Fruit fly (Drosophila melanogaster) whole organism, embryonic: Measurements from ENCODE around the gene PH4alphaNE3.
A peak's percentile ranks its signal among the peaks of the same experiment; 100 is the strongest.

ENCODE experiments used
- ATbp ChIP-seq: fragments of 200-800 bp; sonication (Bioruptor generic); optimal IDR thresholded peaks from 2 replicates; lab custom pipeline; 2017; ENCODE audit warnings: missing biosample characterization, mild to moderate bottlenecking, missing genetic modification characterization, missing genetic modification reagents
- Blimp-1 ChIP-seq: fragments of 200-800 bp; sonication (Bioruptor generic); optimal IDR thresholded peaks from 3 replicates; lab custom pipeline; 2018; ENCODE audit warnings: missing biosample characterization, missing genetic modification characterization, mild to moderate bottlenecking, moderate library complexity, missing genetic modification reagents
- CG10267 ChIP-seq: fragments of 200-800 bp; sonication (Bioruptor generic); optimal IDR thresholded peaks from 2 replicates; lab custom pipeline; 2018; ENCODE audit warnings: missing biosample characterization, mild to moderate bottlenecking, missing genetic modification characterization, moderate library complexity
- CG10979 ChIP-seq: fragments of 200-800 bp; sonication (Bioruptor generic); optimal IDR thresholded peaks from 2 replicates; lab custom pipeline; 2018; ENCODE audit warnings: missing biosample characterization, mild to moderate bottlenecking, missing genetic modification characterization, moderate library complexity
- CG11398 ChIP-seq: fragments of 200-800 bp; sonication (Bioruptor generic); optimal IDR thresholded peaks from 2 replicates; lab custom pipeline; 2016; ENCODE audit warnings: missing biosample characterization, missing genetic modification characterization
- CG11695 ChIP-seq: fragments of 200-800 bp; sonication (Bioruptor generic); IDR thresholded peaks from 3 replicates; pipeline ENCODE4 v1.3.6; 2022; ENCODE audit warnings: missing biosample characterization, missing genetic modification characterization
- CG12236 ChIP-seq: fragments of 200-800 bp; sonication (Bioruptor generic); optimal IDR thresholded peaks from 2 replicates; lab custom pipeline; 2016; ENCODE audit warnings: missing biosample characterization, missing genetic modification characterization
- CG12299 ChIP-seq: fragments of 200-800 bp; sonication (Bioruptor generic); optimal IDR thresholded peaks from 2 replicates; lab custom pipeline; 2018; ENCODE audit warnings: missing biosample characterization, mild to moderate bottlenecking, missing genetic modification characterization
- CG16815 ChIP-seq: fragments of 200-800 bp; sonication (Bioruptor generic); optimal IDR thresholded peaks from 3 replicates; lab custom pipeline; 2017; ENCODE audit warnings: missing biosample characterization, mild to moderate bottlenecking, missing genetic modification characterization
- CG17359 ChIP-seq: fragments of 200-800 bp; sonication (Bioruptor generic); optimal IDR thresholded peaks from 3 replicates; lab custom pipeline; 2018; ENCODE audit warnings: missing biosample characterization, mild to moderate bottlenecking, missing genetic modification characterization, moderate library complexity
- CG18262 ChIP-seq: fragments of 200-800 bp; optimal IDR thresholded peaks from 3 replicates; lab custom pipeline; 2019; ENCODE audit warnings: missing biosample characterization, mild to moderate bottlenecking, missing genetic modification characterization, moderate library complexity
- CG18764 ChIP-seq: fragments of 200-800 bp; sonication (Bioruptor generic); optimal IDR thresholded peaks from 3 replicates; lab custom pipeline; 2016; ENCODE audit warnings: missing biosample characterization, missing genetic modification characterization
- CG2678 ChIP-seq: fragments of 200-800 bp; sonication (Bioruptor generic); optimal IDR thresholded peaks from 3 replicates; lab custom pipeline; 2019; ENCODE audit warnings: missing biosample characterization, mild to moderate bottlenecking, missing genetic modification characterization, moderate library complexity
- CG2712 ChIP-seq: fragments of 200-800 bp; optimal IDR thresholded peaks from 3 replicates; lab custom pipeline; 2019; ENCODE audit warnings: missing biosample characterization, mild to moderate bottlenecking, missing genetic modification characterization, moderate library complexity
- CG31441 ChIP-seq: fragments of 200-800 bp; sonication (Bioruptor generic); IDR thresholded peaks from 2 replicates; pipeline ENCODE4 v1.3.6; 2022; ENCODE audit warnings: missing biosample characterization, missing genetic modification characterization
- CG32767 ChIP-seq: fragments of 200-800 bp; sonication (Bioruptor generic); IDR thresholded peaks from 2 replicates; pipeline ENCODE4 v1.3.6; 2022; ENCODE audit warnings: missing biosample characterization, missing genetic modification characterization
- CG33213 ChIP-seq: fragments of 200-800 bp; sonication (Bioruptor generic); optimal IDR thresholded peaks from 3 replicates; lab custom pipeline; 2016; ENCODE audit warnings: missing biosample characterization, missing genetic modification characterization
- CG6689 ChIP-seq: fragments of 200-800 bp; sonication (Bioruptor generic); IDR thresholded peaks from 2 replicates; pipeline ENCODE4 v1.3.6; 2022; ENCODE audit warnings: missing biosample characterization, missing genetic modification characterization
- CG7839 ChIP-seq: fragments of 200-800 bp; sonication (Bioruptor generic); optimal IDR thresholded peaks from 3 replicates; lab custom pipeline; 2018; ENCODE audit warnings: missing biosample characterization, mild to moderate bottlenecking, missing genetic modification characterization, moderate library complexity
- Hr51 ChIP-seq, 2 experiments: fragments of 200-800 bp; sonication (Bioruptor generic); optimal IDR thresholded peaks; 2 replicates in 1 of 2; 3 replicates in 1 of 2; lab custom pipeline; 2016 to 2018; ENCODE audit warnings: missing biosample characterization in 2 of 2, missing genetic modification characterization in 2 of 2, mild to moderate bottlenecking in 1 of 2, moderate library complexity in 1 of 2
- Myb ChIP-seq: fragments of 200-800 bp; sonication (Bioruptor generic); optimal IDR thresholded peaks from 2 replicates; lab custom pipeline; 2016; ENCODE audit warnings: missing biosample characterization, missing genetic modification characterization
- NC2β ChIP-seq: fragments of 200-800 bp; sonication (Bioruptor generic); optimal IDR thresholded peaks from 2 replicates; lab custom pipeline; 2016; ENCODE audit warnings: missing biosample characterization, missing genetic modification characterization
- Poxn ChIP-seq: fragments of 200-800 bp; sonication (Bioruptor generic); IDR thresholded peaks from 2 replicates; pipeline ENCODE4 v1.3.6; 2022; ENCODE audit warnings: missing biosample characterization, missing genetic modification characterization
- Ptx1 ChIP-seq: fragments of 200-800 bp; sonication (Bioruptor generic); IDR thresholded peaks from 2 replicates; pipeline ENCODE4 v1.3.6; 2022; ENCODE audit warnings: missing biosample characterization, missing genetic modification characterization
- Sin3A ChIP-seq: fragments of >200 bp; optimal IDR thresholded peaks from 2 replicates; lab custom pipeline; 2018
- Sox102F ChIP-seq: fragments of 200-800 bp; sonication (Bioruptor generic); optimal IDR thresholded peaks from 2 replicates; lab custom pipeline; 2018; ENCODE audit warnings: missing biosample characterization, mild to moderate bottlenecking, missing genetic modification characterization, moderate library complexity
- Sry-β ChIP-seq: fragments of 200-800 bp; sonication (Bioruptor generic); optimal IDR thresholded peaks from 2 replicates; lab custom pipeline; 2018; ENCODE audit warnings: missing biosample characterization, mild to moderate bottlenecking, missing genetic modification characterization, moderate library complexity
- Xrp1 ChIP-seq: fragments of 200-800 bp; sonication (Bioruptor generic); IDR thresholded peaks from 2 replicates; pipeline ENCODE4 v1.3.6; 2022; ENCODE audit warnings: missing biosample characterization, missing genetic modification characterization
- btn ChIP-seq: fragments of 200-800 bp; sonication (Bioruptor generic); optimal IDR thresholded peaks from 2 replicates; lab custom pipeline; 2016; ENCODE audit warnings: missing biosample characterization, missing genetic modification characterization
- chinmo ChIP-seq: fragments of 200-800 bp; sonication (Bioruptor generic); IDR thresholded peaks from 4 replicates; pipeline ENCODE4 v1.3.6; 2022; ENCODE audit warnings: missing biosample characterization, missing genetic modification characterization; ENCODE audit not compliant: partially characterized antibody
- dmrt11E ChIP-seq: fragments of 200-800 bp; sonication (Bioruptor generic); optimal IDR thresholded peaks from 3 replicates; lab custom pipeline; 2018; ENCODE audit warnings: missing biosample characterization, mild to moderate bottlenecking, missing genetic modification characterization, moderate library complexity
- dmrt99B ChIP-seq: fragments of 200-800 bp; sonication (Bioruptor generic); optimal IDR thresholded peaks from 2 replicates; lab custom pipeline; 2018; ENCODE audit warnings: missing biosample characterization, mild to moderate bottlenecking, missing genetic modification characterization, moderate library complexity
- dpn ChIP-seq, 2 experiments: fragments of 200-800 bp; sonication (Bioruptor generic); optimal IDR thresholded peaks; 3 replicates each; lab custom pipeline; 2016; ENCODE audit warnings: missing biosample characterization in 2 of 2, missing genetic modification characterization in 2 of 2
- exex ChIP-seq: fragments of 200-800 bp; sonication (Bioruptor generic); optimal IDR thresholded peaks from 4 replicates; lab custom pipeline; 2018; ENCODE audit warnings: missing biosample characterization, mild to moderate bottlenecking, missing genetic modification characterization, moderate library complexity
- fd64A ChIP-seq: fragments of 200-800 bp; sonication (Bioruptor generic); optimal IDR thresholded peaks from 3 replicates; lab custom pipeline; 2018; ENCODE audit warnings: missing biosample characterization, mild to moderate bottlenecking, missing genetic modification characterization
- gce ChIP-seq: fragments of 200-800 bp; sonication (Bioruptor generic); IDR thresholded peaks from 3 replicates; pipeline ENCODE4 v1.3.6; 2022; ENCODE audit warnings: missing biosample characterization, missing genetic modification characterization
- gem ChIP-seq: fragments of 200-800 bp; sonication (Bioruptor generic); optimal IDR thresholded peaks from 2 replicates; lab custom pipeline; 2019; ENCODE audit warnings: missing biosample characterization, mild to moderate bottlenecking, missing genetic modification characterization, moderate library complexity
- her ChIP-seq: fragments of 200-800 bp; sonication (Bioruptor generic); optimal IDR thresholded peaks from 2 replicates; lab custom pipeline; 2016; ENCODE audit warnings: missing biosample characterization, missing genetic modification characterization
- inv ChIP-seq: fragments of 200-800 bp; sonication (Bioruptor generic); IDR thresholded peaks from 2 replicates; pipeline ENCODE4 v1.3.6; 2022; ENCODE audit warnings: missing biosample characterization, missing genetic modification characterization; ENCODE audit not compliant: partially characterized antibody
- lbe ChIP-seq: fragments of 200-800 bp; sonication (Bioruptor generic); optimal IDR thresholded peaks from 2 replicates; lab custom pipeline; 2016; ENCODE audit warnings: missing biosample characterization, mild to moderate bottlenecking, missing genetic modification characterization
- onecut ChIP-seq: fragments of 200-800 bp; sonication (Bioruptor generic); IDR thresholded peaks from 2 replicates; pipeline ENCODE4 v1.3.6; 2022; ENCODE audit warnings: missing biosample characterization, missing genetic modification characterization
- org-1 ChIP-seq: fragments of 200-800 bp; sonication (Bioruptor generic); optimal IDR thresholded peaks from 2 replicates; lab custom pipeline; 2017; ENCODE audit warnings: missing biosample characterization, missing genetic modification characterization
- phol ChIP-seq: fragments of 200-800 bp; sonication (Bioruptor generic); optimal IDR thresholded peaks from 3 replicates; lab custom pipeline; 2018; ENCODE audit warnings: missing biosample characterization, mild to moderate bottlenecking, missing genetic modification characterization, moderate library complexity
- pzg ChIP-seq: fragments of 200-800 bp; sonication (Bioruptor generic); optimal IDR thresholded peaks from 3 replicates; lab custom pipeline; 2018; ENCODE audit warnings: missing biosample characterization, mild to moderate bottlenecking, missing genetic modification characterization, moderate library complexity
- row ChIP-seq: fragments of 200-800 bp; sonication (Bioruptor generic); IDR thresholded peaks from 3 replicates; pipeline ENCODE4 v1.3.6; 2022; ENCODE audit warnings: missing biosample characterization, missing genetic modification characterization
- unpg ChIP-seq: fragments of 200-800 bp; sonication (Bioruptor generic); optimal IDR thresholded peaks from 3 replicates; lab custom pipeline; 2018; ENCODE audit warnings: missing biosample characterization, mild to moderate bottlenecking, missing genetic modification characterization, moderate library complexity
- vnd ChIP-seq: fragments of 200-800 bp; sonication (Bioruptor generic); IDR thresholded peaks from 3 replicates; pipeline ENCODE4 v1.3.6; 2022; ENCODE audit warnings: missing biosample characterization, missing genetic modification characterization; ENCODE audit not compliant: partially characterized antibody
- wek ChIP-seq: fragments of 200-800 bp; sonication (Bioruptor generic); optimal IDR thresholded peaks from 3 replicates; lab custom pipeline; 2018; ENCODE audit warnings: missing biosample characterization, mild to moderate bottlenecking, missing genetic modification characterization, moderate library complexity
- zf30C ChIP-seq: fragments of 200-800 bp; sonication (Bioruptor generic); optimal IDR thresholded peaks from 3 replicates; lab custom pipeline; 2018; ENCODE audit warnings: missing biosample characterization, mild to moderate bottlenecking, missing genetic modification characterization

Gene PH4alphaNE3

dm6 chr3R:30587196-30587753 lies 16.7 kb upstream of the PH4alphaNE3 start, which contains the start of gene CG9717 (continued):
- TF ChIP-seq dpn (GFP tag; optimal IDR thresholded peaks at IDR 0.05; lab: Kevin White, UChicago) (no peak), inv (no peak), btn (no peak), onecut (GFP tag; lab: Robert Waterston, UW) (no peak), dmrt11E (tag; lab: Kevin White, UChicago) (no peak), lbe (GFP tag; lab: Kevin White, UChicago) (no peak), NC2β (GFP tag; lab: Kevin White, UChicago) (no peak), gce (GFP tag; lab: Robert Waterston, UW) (no peak), CG32767 (GFP tag; lab: Robert Waterston, UW) (no peak), exex (tag; lab: Kevin White, UChicago) (no peak), zf30C (GFP tag; lab: Kevin White, UChicago) (no peak), Poxn (GFP tag; lab: Robert Waterston, UW) (no peak), CG10267 (tag; lab: Kevin White, UChicago) (no peak), Sin3A (lab: Kevin White, UChicago) (no peak), CG11695 (GFP tag; lab: Robert Waterston, UW) (no peak), CG11398 (no peak), CG17359 (no peak), CG33213 (GFP tag; lab: Kevin White, UChicago) (no peak), CG12299 (tag; lab: Kevin White, UChicago) (no peak), org-1 (GFP tag; lab: Kevin White, UChicago) (no peak), ATbp (GFP tag; lab: Kevin White, UChicago) (no peak), wek (no peak), Myb (GFP tag; lab: Kevin White, UChicago) (no peak), fd64A (GFP tag; lab: Kevin White, UChicago) (no peak), CG18764 (GFP tag; lab: Kevin White, UChicago) (no peak), her (GFP tag; lab: Kevin White, UChicago) (no peak), dmrt99B (tag; lab: Kevin White, UChicago) (no peak), chinmo (0 out of 4 replicates have a peak, but pooled peaks have one; percentile 17), CG16815 (GFP tag; lab: Kevin White, UChicago) (no peak), Sry-β (GFP tag; lab: Kevin White, UChicago) (no peak)

- TF ChIP-seq CG7839 (tag; lab: Kevin White, UChicago): peak; percentile 15
- peak; percentile 26 for TF ChIP-seq phol
- TF ChIP-seq wek: no peak
- 0 out of 2 replicates have a peak, but pooled peaks have one; percentile 14 for TF ChIP-seq CG31441 (GFP tag; lab: Robert Waterston, UW)
- peak; percentile 14 for TF ChIP-seq Blimp-1
- peak; percentile 40 for TF ChIP-seq Ptx1 (GFP tag; lab: Robert Waterston, UW)
- TF ChIP-seq CG2678 (tag; lab: Kevin White, UChicago): peak; percentile 10
- peak; percentile 52 for TF ChIP-seq dmrt99B (tag; lab: Kevin White, UChicago)
- TF ChIP-seq CG2712 (tag; lab: Kevin White, UChicago): peak; percentile 6
- TF ChIP-seq row (GFP tag; lab: Robert Waterston, UW): 0 out of 3 replicates have a peak, but pooled peaks have one; percentile 13
- TF ChIP-seq CG18262 (tag; lab: Kevin White, UChicago): no peak
- peak; percentile 12 for TF ChIP-seq CG10979 (tag; lab: Kevin White, UChicago)
- no peak for TF ChIP-seq CG12236 (GFP tag; lab: Kevin White, UChicago)
- no peak for TF ChIP-seq vnd (GFP tag; lab: Robert Waterston, UW)
- TF ChIP-seq Hr51 (GFP tag; optimal IDR thresholded peaks at IDR 0.05; lab: Kevin White, UChicago): peak in 1 of 2 experiments; percentile 7
- peak; percentile 36 for TF ChIP-seq CG17359
- peak; percentile 0 for TF ChIP-seq unpg (GFP tag; lab: Kevin White, UChicago)
- peak; percentile 17 for TF ChIP-seq Sox102F (GFP tag; lab: Kevin White, UChicago)
- TF ChIP-seq CG6689 (GFP tag; lab: Robert Waterston, UW): peak; percentile 22; the same call in 1 of the 2 replicates
- TF ChIP-seq gem: peak; percentile 40
- TF ChIP-seq Xrp1 (GFP tag; lab: Robert Waterston, UW): 0 out of 2 replicates have a peak, but pooled peaks have one; percentile 5
- no peak for TF ChIP-seq pzg (GFP tag; lab: Kevin White, UChicago)
Measured at dm6 chr3R:30590237-30590636, 13.7 kb upstream of the PH4alphaNE3 start.
